Worm (Caenorhabditis elegans) whole organism, L2 larva: ENCODE measurements around the gene seip-1.

Experiments
- C34F6.9 ChIP-seq: fragments of 150-350 bp; optimal IDR thresholded peaks from 2 replicates; lab custom pipeline; 2014; ENCODE audit warnings: missing biosample characterization, missing genetic modification characterization
- F13H6.1 ChIP-seq: sonication (generic microtip); optimal IDR thresholded peaks from 2 replicates; lab custom pipeline; 2016; ENCODE audit warnings: missing genetic modification characterization, missing compliant biosample characterization
- R02D3.7 ChIP-seq: fragments of 150-350 bp; optimal IDR thresholded peaks from 2 replicates; lab custom pipeline; 2014; ENCODE audit warnings: missing biosample characterization, missing genetic modification characterization
- Y55F3AM.14 ChIP-seq: fragments of 200-800 bp; sonication (Bioruptor generic); optimal IDR thresholded peaks from 2 replicates; lab custom pipeline; 2018; ENCODE audit warnings: mild to moderate bottlenecking, missing genetic modification characterization, missing compliant biosample characterization
- ZK546.5 ChIP-seq: sonication (generic microtip); optimal IDR thresholded peaks from 2 replicates; lab custom pipeline; 2017; ENCODE audit warnings: missing biosample characterization, missing genetic modification characterization
- alr-1 ChIP-seq: fragments of 150-350 bp; optimal IDR thresholded peaks from 2 replicates; lab custom pipeline; 2014; ENCODE audit warnings: missing biosample characterization, missing genetic modification characterization
- aly-2 ChIP-seq: fragments of 150-350 bp; optimal IDR thresholded peaks from 2 replicates; lab custom pipeline; 2014; ENCODE audit warnings: missing biosample characterization, missing genetic modification characterization
- ama-1 ChIP-seq: fragments of 150-350 bp; optimal IDR thresholded peaks from 2 replicates; lab custom pipeline; 2018; ENCODE audit warnings: inconsistent platforms
- blmp-1 ChIP-seq: sonication (generic microtip); optimal IDR thresholded peaks from 2 replicates; lab custom pipeline; 2017; ENCODE audit warnings: missing genetic modification characterization, mild to moderate bottlenecking, missing compliant biosample characterization, antibody characterized with exemption, moderate library complexity; ENCODE audit not compliant: insufficient read depth
- ceh-16 ChIP-seq: fragments of 150-350 bp; optimal IDR thresholded peaks from 2 replicates; lab custom pipeline; 2014; ENCODE audit warnings: missing biosample characterization, missing genetic modification characterization
- ceh-82 ChIP-seq: fragments of 150-350 bp; optimal IDR thresholded peaks from 2 replicates; lab custom pipeline; 2014; ENCODE audit warnings: missing biosample characterization, missing genetic modification characterization
- crh-2 ChIP-seq: sonication (generic microtip); optimal IDR thresholded peaks from 2 replicates; lab custom pipeline; 2017; ENCODE audit warnings: missing biosample characterization, missing genetic modification characterization
- dmd-4 ChIP-seq: sonication (generic microtip); optimal IDR thresholded peaks from 2 replicates; lab custom pipeline; 2017; ENCODE audit warnings: missing biosample characterization, missing genetic modification characterization
- egl-27 ChIP-seq: sonication (generic microtip); optimal IDR thresholded peaks from 3 replicates; lab custom pipeline; 2017; ENCODE audit warnings: missing biosample characterization, missing genetic modification reagents, missing genetic modification characterization
- elt-1 ChIP-seq: fragments of 150-350 bp; optimal IDR thresholded peaks from 2 replicates; lab custom pipeline; 2014; ENCODE audit warnings: missing biosample characterization, missing genetic modification characterization
- elt-3 ChIP-seq: sonication (generic microtip); optimal IDR thresholded peaks from 2 replicates; lab custom pipeline; 2017; ENCODE audit warnings: missing biosample characterization, missing genetic modification characterization
- fos-1 ChIP-seq: fragments of 150-350 bp; optimal IDR thresholded peaks from 2 replicates; lab custom pipeline; 2014; ENCODE audit warnings: missing biosample characterization, missing genetic modification characterization
- gmeb-1 ChIP-seq: fragments of 150-350 bp; optimal IDR thresholded peaks from 2 replicates; lab custom pipeline; 2014; ENCODE audit warnings: missing biosample characterization, missing genetic modification characterization
- lin-11 ChIP-seq: fragments of 150-350 bp; sonication (generic microtip); optimal IDR thresholded peaks from 2 replicates; lab custom pipeline; 2014; ENCODE audit warnings: missing biosample characterization, missing genetic modification characterization, inconsistent platforms, mixed read lengths
- lin-13 ChIP-seq: fragments of 150-350 bp; optimal IDR thresholded peaks from 2 replicates; lab custom pipeline; 2014; ENCODE audit warnings: missing biosample characterization, missing genetic modification reagents, missing genetic modification characterization
- lin-39 ChIP-seq: fragments of 150-350 bp; optimal IDR thresholded peaks from 2 replicates; lab custom pipeline; 2014; ENCODE audit warnings: missing biosample characterization, missing genetic modification reagents, missing genetic modification characterization
- lsy-2 ChIP-seq, 2 experiments: fragments of 150-350 bp in 1 of 2; sonication (generic microtip) in 1 of 2; optimal IDR thresholded peaks; 2 replicates each; lab custom pipeline; 2014 to 2017; ENCODE audit warnings: missing biosample characterization in 2 of 2, missing genetic modification characterization in 2 of 2
- mab-5 ChIP-seq: fragments of 150-350 bp; optimal IDR thresholded peaks from 2 replicates; lab custom pipeline; 2014; ENCODE audit warnings: missing biosample characterization, missing genetic modification characterization
- mbf-1 ChIP-seq: sonication (generic microtip); optimal IDR thresholded peaks from 2 replicates; lab custom pipeline; 2017; ENCODE audit warnings: missing biosample characterization, missing genetic modification characterization
- mdl-1 ChIP-seq, 2 experiments: fragments of 150-350 bp in 1 of 2; sonication (generic microtip) in 1 of 2; optimal IDR thresholded peaks; 2 replicates each; lab custom pipeline; 2017; ENCODE audit warnings: missing biosample characterization in 2 of 2, missing genetic modification characterization in 2 of 2
- nhr-10 ChIP-seq: sonication (generic microtip); optimal IDR thresholded peaks from 2 replicates; lab custom pipeline; 2017; ENCODE audit warnings: missing biosample characterization, missing genetic modification characterization
- nhr-11 ChIP-seq: fragments of 150-350 bp; optimal IDR thresholded peaks from 2 replicates; lab custom pipeline; 2014; ENCODE audit warnings: missing biosample characterization, missing genetic modification characterization
- nhr-12 ChIP-seq: fragments of 150-350 bp; optimal IDR thresholded peaks from 2 replicates; lab custom pipeline; 2014; ENCODE audit warnings: missing biosample characterization, missing genetic modification characterization
- nhr-129 ChIP-seq: fragments of 150-350 bp; optimal IDR thresholded peaks from 2 replicates; lab custom pipeline; 2014; ENCODE audit warnings: missing biosample characterization, missing genetic modification characterization
- nhr-21 ChIP-seq: fragments of 150-350 bp; optimal IDR thresholded peaks from 2 replicates; lab custom pipeline; 2014; ENCODE audit warnings: missing biosample characterization, missing genetic modification characterization
- nhr-23 ChIP-seq: fragments of 150-350 bp; optimal IDR thresholded peaks from 2 replicates; lab custom pipeline; 2014; ENCODE audit warnings: missing biosample characterization, missing genetic modification reagents, missing genetic modification characterization
- nhr-237 ChIP-seq: fragments of 150-350 bp; optimal IDR thresholded peaks from 2 replicates; lab custom pipeline; 2014; ENCODE audit warnings: missing biosample characterization, missing genetic modification characterization
- nhr-25 ChIP-seq: fragments of 150-350 bp; sonication (generic microtip); optimal IDR thresholded peaks from 3 replicates; lab custom pipeline; 2014; ENCODE audit warnings: missing biosample characterization, missing genetic modification characterization
- nhr-6 ChIP-seq: fragments of 150-350 bp; optimal IDR thresholded peaks from 2 replicates; lab custom pipeline; 2014; ENCODE audit warnings: missing biosample characterization, missing genetic modification characterization
- nhr-77 ChIP-seq: fragments of 150-350 bp; optimal IDR thresholded peaks from 2 replicates; lab custom pipeline; 2014; ENCODE audit warnings: missing biosample characterization, missing genetic modification characterization
- peb-1 ChIP-seq: fragments of 150-350 bp; optimal IDR thresholded peaks from 2 replicates; lab custom pipeline; 2014; ENCODE audit warnings: missing biosample characterization, missing genetic modification characterization
- sem-4 ChIP-seq: fragments of 150-350 bp; optimal IDR thresholded peaks from 2 replicates; lab custom pipeline; 2014; ENCODE audit warnings: missing biosample characterization, missing genetic modification reagents, missing genetic modification characterization
- skn-1 ChIP-seq: sonication (generic microtip); optimal IDR thresholded peaks from 2 replicates; lab custom pipeline; 2017; ENCODE audit warnings: missing biosample characterization, missing genetic modification characterization
- sma-3 ChIP-seq: sonication (generic microtip); optimal IDR thresholded peaks from 2 replicates; lab custom pipeline; 2016; ENCODE audit warnings: missing genetic modification reagents, missing genetic modification characterization, missing compliant biosample characterization
- sma-9 ChIP-seq, 2 experiments: fragments of 150-350 bp in 1 of 2; sonication (generic microtip) in 1 of 2; optimal IDR thresholded peaks; 2 replicates each; lab custom pipeline; 2014 to 2016; ENCODE audit warnings: missing genetic modification characterization in 2 of 2, mild to moderate bottlenecking in 1 of 2, missing biosample characterization in 1 of 2, missing compliant biosample characterization in 1 of 2, missing genetic modification reagents in 1 of 2, moderate library complexity in 1 of 2
- snpc-4 ChIP-seq: fragments of 150-350 bp; optimal IDR thresholded peaks from 2 replicates; lab custom pipeline; 2014; ENCODE audit warnings: missing biosample characterization, missing genetic modification characterization
- unc-39 ChIP-seq: fragments of 150-350 bp; optimal IDR thresholded peaks from 2 replicates; lab custom pipeline; 2014; ENCODE audit warnings: missing biosample characterization, missing genetic modification characterization
- unc-55 ChIP-seq: fragments of 150-350 bp; sonication (generic microtip); optimal IDR thresholded peaks from 3 replicates; lab custom pipeline; 2014; ENCODE audit warnings: missing biosample characterization, missing genetic modification reagents, missing genetic modification characterization
- unc-62 ChIP-seq: fragments of 150-350 bp; optimal IDR thresholded peaks from 2 replicates; lab custom pipeline; 2014; ENCODE audit warnings: missing biosample characterization, missing genetic modification reagents, missing genetic modification characterization
- zag-1 ChIP-seq: fragments of 150-350 bp; optimal IDR thresholded peaks from 2 replicates; lab custom pipeline; 2014; ENCODE audit warnings: missing biosample characterization, missing genetic modification characterization
- ztf-1 ChIP-seq: fragments of 200-800 bp; sonication (Bioruptor generic); conservative IDR thresholded peaks from 2 replicates; pipeline ENCODE4 v1.3.6; 2022; ENCODE audit warnings: missing genetic modification characterization, missing compliant biosample characterization
- ztf-11 ChIP-seq: sonication (generic microtip); optimal IDR thresholded peaks from 2 replicates; lab custom pipeline; 2017; ENCODE audit warnings: missing biosample characterization, missing genetic modification characterization
- ztf-4 ChIP-seq: fragments of 150-350 bp; optimal IDR thresholded peaks from 2 replicates; lab custom pipeline; 2014; ENCODE audit warnings: missing biosample characterization, missing genetic modification characterization

The seip-1 gene

DNA sequence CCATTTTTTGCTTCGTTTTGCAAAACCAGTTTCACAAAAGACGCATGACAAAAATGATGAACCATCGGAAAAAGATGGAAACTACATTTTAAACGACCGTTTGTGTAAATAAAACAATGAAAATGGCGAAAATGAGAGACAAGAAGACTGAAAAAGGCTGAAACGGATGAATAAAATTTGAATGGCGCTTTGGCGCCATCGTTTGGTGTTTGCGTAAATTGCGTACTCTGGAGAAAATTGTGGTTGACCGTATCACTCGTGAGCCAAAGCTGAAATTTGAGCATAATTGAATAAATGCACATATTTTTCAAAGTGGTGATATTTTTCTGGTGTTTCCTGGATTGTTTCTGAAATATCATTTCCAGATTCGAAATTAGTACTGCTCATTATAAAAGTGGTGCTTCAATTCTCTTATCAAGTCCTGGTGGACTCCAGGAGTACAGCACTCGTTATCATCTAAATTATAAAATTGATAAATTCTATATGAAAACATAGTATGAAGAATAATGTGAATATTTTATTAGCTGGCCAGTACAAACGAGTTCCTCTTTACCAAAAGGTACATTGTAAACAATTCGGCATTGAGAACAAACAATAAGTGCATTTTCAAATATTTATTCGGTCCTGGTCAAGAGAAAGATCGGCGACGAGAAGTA is 48.3 kb upstream of the seip-1 start:
- TF ChIP-seq nhr-237: no peak
- peak; percentile 43 for TF ChIP-seq fos-1 (tag; lab: Kevin White, UChicago)
- peak in 1 of 2 experiments; percentile 39 for TF ChIP-seq lsy-2 (tag; optimal IDR thresholded peaks at IDR 0.05; lab: Kevin White, UChicago)
- no peak for TF ChIP-seq ceh-82 (tag; lab: Kevin White, UChicago)

DNA sequence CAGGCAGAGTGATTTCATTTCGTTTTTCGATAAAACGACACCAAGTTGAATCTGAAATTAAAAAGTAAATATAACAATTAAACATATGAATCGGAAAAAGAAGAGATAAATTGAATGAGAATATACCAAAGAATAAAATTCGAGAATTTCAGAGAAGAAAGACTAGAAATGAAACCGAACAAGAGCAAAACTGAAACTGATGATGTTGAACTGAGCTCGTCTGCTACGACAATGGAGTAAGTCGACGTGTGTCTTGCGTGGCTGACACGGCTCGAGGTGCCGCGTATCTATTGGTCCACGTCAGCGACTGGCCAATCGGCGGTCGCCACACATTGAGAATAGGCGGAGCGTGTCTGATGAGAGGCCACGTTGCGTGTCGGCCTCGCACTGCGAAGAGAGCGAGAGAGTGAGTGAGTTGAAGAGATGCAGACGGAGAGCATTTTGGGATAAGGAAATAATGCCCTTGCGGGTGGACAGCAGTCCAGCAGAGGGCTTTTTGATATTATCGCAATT is 47.5 kb upstream of the seip-1 start, which contains the start of gene crt-1:
Gene crt-1, minus strand, starts transcription at position 51 of the 513 bp plus-strand sequence.
- TF ChIP-seq skn-1 (tag; lab: Kevin White, UChicago): peak; percentile 61
- TF ChIP-seq sma-9 (GFP tag; optimal IDR thresholded peaks at IDR 0.05; lab: Kevin White, UChicago): peak; percentile 77
- TF ChIP-seq sma-9 (tag; optimal IDR thresholded peaks at IDR 0.05; lab: Kevin White, UChicago): no peak
- TF ChIP-seq ztf-4 (tag; lab: Kevin White, UChicago): peak; percentile 70
- TF ChIP-seq unc-55 (GFP tag; lab: Kevin White, UChicago): peak; percentile 79
- TF ChIP-seq aly-2 (tag; lab: Kevin White, UChicago): no peak
- TF ChIP-seq mab-5 (tag; lab: Kevin White, UChicago): peak; percentile 90
- TF ChIP-seq gmeb-1 (tag; lab: Kevin White, UChicago): peak; percentile 87
- TF ChIP-seq sma-3 (GFP tag; lab: Kevin White, UChicago): peak; percentile 92
- TF ChIP-seq mbf-1 (tag; lab: Kevin White, UChicago): no peak
- peak; percentile 93 for TF ChIP-seq nhr-129
- peak; percentile 76 for TF ChIP-seq nhr-25 (tag; lab: Kevin White, UChicago)
- no peak for TF ChIP-seq blmp-1
- TF ChIP-seq Y55F3AM.14 (GFP tag; lab: Kevin White, UChicago): peak; percentile 78
- peak; percentile 95 for TF ChIP-seq lin-13
- TF ChIP-seq nhr-12 (tag; lab: Kevin White, UChicago): no peak
- TF ChIP-seq elt-3 (tag; lab: Kevin White, UChicago): no peak
- TF ChIP-seq lsy-2 (tag; optimal IDR thresholded peaks at IDR 0.05; lab: Kevin White, UChicago): peak; percentile 89 to 95
- peak; percentile 88 for TF ChIP-seq nhr-21 (tag; lab: Kevin White, UChicago)
- peak; percentile 60 for TF ChIP-seq zag-1 (tag; lab: Kevin White, UChicago)
- peak; percentile 73 for TF ChIP-seq egl-27 (tag; lab: Kevin White, UChicago)
- TF ChIP-seq ceh-16 (tag; lab: Kevin White, UChicago): peak; percentile 67
- no peak for TF ChIP-seq lin-39 (tag; lab: Kevin White, UChicago)
- TF ChIP-seq elt-1 (tag; lab: Kevin White, UChicago): no peak
- TF ChIP-seq nhr-11 (tag; lab: Kevin White, UChicago): no peak
- TF ChIP-seq ztf-11: no peak
- TF ChIP-seq nhr-6 (tag; lab: Kevin White, UChicago): peak; percentile 37
- TF ChIP-seq ztf-1: no peak
- no peak for TF ChIP-seq nhr-237
- peak; percentile 58 for TF ChIP-seq nhr-77
- TF ChIP-seq sem-4 (tag; lab: Kevin White, UChicago): peak; percentile 89
- TF ChIP-seq dmd-4: no peak
- TF ChIP-seq snpc-4 (tag; lab: Kevin White, UChicago): peak; percentile 57
- no peak for TF ChIP-seq nhr-23 (tag; lab: Kevin White, UChicago)
- peak; percentile 40 for TF ChIP-seq ceh-82 (tag; lab: Kevin White, UChicago)
- TF ChIP-seq unc-62 (GFP tag; lab: Kevin White, UChicago): peak; percentile 46
- TF ChIP-seq ZK546.5 (tag; lab: Kevin White, UChicago): no peak
- TF ChIP-seq mdl-1 (tag; optimal IDR thresholded peaks at IDR 0.05; lab: Kevin White, UChicago): peak in 1 of 2 experiments; percentile 85
- TF ChIP-seq fos-1 (tag; lab: Kevin White, UChicago): peak; percentile 76
- TF ChIP-seq alr-1 (tag; lab: Kevin White, UChicago): no peak
- peak; percentile 79 for TF ChIP-seq ama-1 (lab: Kevin White, UChicago)
- no peak for TF ChIP-seq unc-39 (tag; lab: Kevin White, UChicago)
- TF ChIP-seq crh-2 (tag; lab: Kevin White, UChicago): peak; percentile 100
- TF ChIP-seq C34F6.9 (tag; lab: Kevin White, UChicago): peak; percentile 95
- peak; percentile 56 for TF ChIP-seq R02D3.7 (tag; lab: Kevin White, UChicago)
- peak; percentile 90 for TF ChIP-seq F13H6.1 (tag; lab: Kevin White, UChicago)
- no peak for TF ChIP-seq peb-1
- TF ChIP-seq nhr-10 (tag; lab: Kevin White, UChicago): peak; percentile 46
- TF ChIP-seq lin-11 (tag; lab: Kevin White, UChicago): peak; percentile 90
